Fruit fly (Drosophila melanogaster) Kc167 (cell line): ENCODE data around the gene CG14877.

Experiments
- Myc ChIP-seq: fragments of >200 bp; optimal IDR thresholded peaks from 2 replicates; lab custom pipeline; 2017; ENCODE audit warnings: missing external identifiers
- Sin3A ChIP-seq: fragments of >200 bp; optimal IDR thresholded peaks from 2 replicates; lab custom pipeline; 2018; ENCODE audit warnings: missing external identifiers
- h ChIP-seq: fragments of >200 bp; optimal IDR thresholded peaks from 3 replicates; lab custom pipeline; 2018; ENCODE audit warnings: missing external identifiers
- insv ChIP-seq: fragments of >200 bp; optimal IDR thresholded peaks from 3 replicates; lab custom pipeline; 2018; ENCODE audit warnings: missing external identifiers
- psq ChIP-seq: fragments of >200 bp; optimal IDR thresholded peaks from 2 replicates; lab custom pipeline; 2017; ENCODE audit warnings: missing external identifiers
- ttk ChIP-seq: sonication (Bioruptor generic); optimal IDR thresholded peaks from 2 replicates; lab custom pipeline; 2017; ENCODE audit warnings: missing external identifiers

The CG14877 gene

DNA sequence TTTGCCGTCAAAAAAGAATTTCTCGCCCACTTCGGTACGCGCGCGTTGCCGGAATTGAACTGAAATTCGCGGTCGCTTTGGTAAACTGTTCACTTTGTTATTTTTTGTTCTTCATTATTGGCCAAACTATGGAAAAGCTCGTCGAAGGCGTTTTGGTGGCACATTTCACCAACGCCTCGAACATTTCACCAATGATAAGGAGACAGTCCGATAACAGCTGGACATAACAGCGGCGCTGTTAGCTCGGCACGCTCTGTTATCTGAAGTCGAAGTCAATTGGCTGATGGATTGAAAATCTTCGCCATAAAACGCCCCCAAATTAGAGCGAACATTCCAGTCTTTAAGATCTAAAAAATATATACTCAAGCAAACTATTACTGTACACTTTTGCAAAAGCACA lies at the start of gene CG14877:
CG14877 (minus strand) TSS at position 101 of the 400 bp plus-strand sequence.
- TF ChIP-seq Sin3A (lab: Kevin White, UChicago) (no peak), Myc (lab: Kevin White, UChicago) (no peak), insv (lab: Kevin White, UChicago) (no peak), ttk (lab: Kevin White, UChicago) (no peak), psq (lab: Kevin White, UChicago) (no peak), h (lab: Kevin White, UChicago) (no peak)

DNA sequence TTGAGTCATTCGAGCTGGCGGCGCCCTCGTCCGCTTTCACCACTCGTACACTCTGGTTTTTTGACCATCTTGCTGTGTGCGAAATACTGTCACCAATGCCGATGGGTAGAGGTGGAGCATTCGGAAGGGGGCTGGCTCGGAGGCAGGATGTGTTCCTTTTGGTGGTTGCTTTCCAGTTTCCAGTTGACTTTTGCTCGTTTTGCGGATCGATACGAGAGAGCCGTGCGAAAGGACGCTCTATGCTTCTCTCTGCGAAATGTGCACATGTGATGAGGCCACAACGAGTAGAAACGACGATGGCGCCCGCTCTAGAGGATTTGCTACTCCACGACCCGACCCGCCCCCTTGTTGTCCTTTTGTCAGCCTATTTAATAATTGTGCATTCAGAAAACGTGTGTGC lies 41.8 kb upstream of the CG14877 start:
- TF ChIP-seq insv (lab: Kevin White, UChicago): no peak
- no peak for TF ChIP-seq Sin3A (lab: Kevin White, UChicago)
- TF ChIP-seq ttk (lab: Kevin White, UChicago): no peak
- no peak for TF ChIP-seq h (lab: Kevin White, UChicago)
- no peak for TF ChIP-seq Myc (lab: Kevin White, UChicago)
- no peak for TF ChIP-seq psq (lab: Kevin White, UChicago)

DNA sequence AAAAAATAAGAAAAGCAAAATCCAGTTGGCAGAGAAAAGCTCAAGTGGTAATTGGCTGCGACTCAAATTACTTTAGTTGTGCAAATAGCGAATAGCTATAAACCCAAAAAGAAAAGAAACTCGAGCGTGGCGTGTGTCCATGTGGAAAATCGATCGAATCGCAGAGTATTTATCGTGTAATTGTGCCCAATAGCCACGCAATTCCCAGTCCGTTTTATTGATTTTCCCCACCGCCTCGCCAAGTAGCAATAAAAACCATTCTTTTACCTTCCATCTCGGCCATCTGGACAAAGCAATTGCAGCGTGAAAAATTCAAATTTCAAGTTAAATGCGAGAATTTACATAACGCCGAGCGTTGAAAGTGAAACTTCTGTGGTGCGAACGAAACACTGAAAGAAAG lies 39.7 kb upstream of the CG14877 start:
- no peak for TF ChIP-seq insv (lab: Kevin White, UChicago)
- no peak for TF ChIP-seq psq (lab: Kevin White, UChicago)
- no peak for TF ChIP-seq ttk (lab: Kevin White, UChicago)
- TF ChIP-seq Sin3A (lab: Kevin White, UChicago): no peak
- TF ChIP-seq Myc (lab: Kevin White, UChicago): no peak
- no peak for TF ChIP-seq h (lab: Kevin White, UChicago)

- TF ChIP-seq ttk (lab: Kevin White, UChicago) (no peak), h (lab: Kevin White, UChicago) (no peak), psq (lab: Kevin White, UChicago) (no peak), insv (lab: Kevin White, UChicago) (no peak), Sin3A (lab: Kevin White, UChicago) (no peak), Myc (lab: Kevin White, UChicago) (no peak)
Observed at dm6 chr3R:15934952-15935351, 39.1 kb upstream of the CG14877 start, which contains the start of gene Sap47. Gene Sap47, plus strand, starts transcription at chr3R:15935100.

dm6 chr3R:15933609-15934232 lies 37.8 kb upstream of the CG14877 start, which contains the start of the genes CG5478 and blp:
Gene CG5478, minus strand, starts transcription at chr3R:15933734.
Gene blp, plus strand, starts transcription at chr3R:15933847.
- TF ChIP-seq Myc (lab: Kevin White, UChicago) (no peak), h (lab: Kevin White, UChicago) (no peak), Sin3A (lab: Kevin White, UChicago) (no peak), insv (lab: Kevin White, UChicago) (no peak), ttk (lab: Kevin White, UChicago) (no peak), psq (lab: Kevin White, UChicago) (no peak)

- TF ChIP-seq ttk (lab: Kevin White, UChicago) (no peak), h (lab: Kevin White, UChicago) (no peak), psq (lab: Kevin White, UChicago) (no peak), insv (lab: Kevin White, UChicago) (no peak), Myc (lab: Kevin White, UChicago) (no peak), Sin3A (lab: Kevin White, UChicago) (no peak)
Observed at dm6 chr3R:15930050-15930449, 34.2 kb upstream of the CG14877 start.

dm6 chr3R:15928127-15928526 lies 32.2 kb upstream of the CG14877 start:
- TF ChIP-seq h (lab: Kevin White, UChicago): no peak
- no peak for TF ChIP-seq ttk (lab: Kevin White, UChicago)
- no peak for TF ChIP-seq psq (lab: Kevin White, UChicago)
- TF ChIP-seq insv (lab: Kevin White, UChicago): no peak
- TF ChIP-seq Sin3A (lab: Kevin White, UChicago): no peak
- no peak for TF ChIP-seq Myc (lab: Kevin White, UChicago)

dm6 chr3R:15927172-15927571 lies 31.3 kb upstream of the CG14877 start:
- TF ChIP-seq ttk (lab: Kevin White, UChicago) (no peak), Sin3A (lab: Kevin White, UChicago) (no peak), h (lab: Kevin White, UChicago) (no peak), psq (lab: Kevin White, UChicago) (no peak), Myc (lab: Kevin White, UChicago) (no peak), insv (lab: Kevin White, UChicago) (no peak)

DNA sequence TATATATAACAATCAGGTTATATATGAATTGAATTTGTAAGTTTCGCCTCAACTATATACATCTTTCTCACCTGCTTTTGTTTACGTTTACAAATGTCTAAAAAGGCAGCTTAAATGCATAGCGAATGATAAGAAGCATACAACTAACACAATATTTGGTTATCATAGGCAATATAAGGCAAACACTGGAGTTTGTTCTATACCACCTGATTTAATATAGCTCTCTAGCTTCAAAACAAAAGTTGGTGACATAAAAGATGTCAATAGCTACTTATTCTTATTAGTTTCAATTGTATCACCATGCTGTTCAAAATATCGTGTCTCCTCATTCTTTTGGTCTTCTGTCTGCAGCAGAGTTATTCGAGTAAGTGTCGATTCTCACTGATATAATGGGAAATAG lies 30.1 kb upstream of the CG14877 start:
- TF ChIP-seq psq (lab: Kevin White, UChicago) (no peak), insv (lab: Kevin White, UChicago) (no peak), ttk (lab: Kevin White, UChicago) (no peak), Sin3A (lab: Kevin White, UChicago) (no peak), h (lab: Kevin White, UChicago) (no peak), Myc (lab: Kevin White, UChicago) (no peak)

- TF ChIP-seq ttk (lab: Kevin White, UChicago) (no peak), Myc (lab: Kevin White, UChicago) (no peak), insv (lab: Kevin White, UChicago) (no peak), psq (lab: Kevin White, UChicago) (no peak), Sin3A (lab: Kevin White, UChicago) (no peak), h (lab: Kevin White, UChicago) (no peak)
Observed at dm6 chr3R:15925329-15925728, 29.5 kb upstream of the CG14877 start, which contains the start of gene CG34276. Gene CG34276, plus strand, starts transcription at chr3R:15925629.
